Fruit fly (Drosophila melanogaster) whole organism, wandering third instar larva: Measurements from ENCODE around the gene Mettl14.

Experiments
- CG9705 ChIP-seq: fragments of 200-800 bp; sonication (Bioruptor generic); optimal IDR thresholded peaks from 2 replicates; lab custom pipeline; 2018; ENCODE audit warnings: missing biosample characterization, mild to moderate bottlenecking, missing genetic modification characterization
- CrebA ChIP-seq: fragments of 200-800 bp; sonication (Bioruptor generic); optimal IDR thresholded peaks from 2 replicates; lab custom pipeline; 2016; ENCODE audit warnings: missing biosample characterization, mild to moderate bottlenecking, missing genetic modification characterization, borderline replicate concordance
- Dfd ChIP-seq: fragments of >200 bp; optimal IDR thresholded peaks from 2 replicates; lab custom pipeline; 2017; ENCODE audit warnings: missing biosample characterization, missing genetic modification characterization
- GATAd ChIP-seq: sonication (Bioruptor generic); optimal IDR thresholded peaks from 2 replicates; lab custom pipeline; 2016; ENCODE audit warnings: missing biosample characterization, missing genetic modification characterization
- HLH106 ChIP-seq: fragments of 200-800 bp; optimal IDR thresholded peaks from 3 replicates; lab custom pipeline; 2019; ENCODE audit warnings: missing biosample characterization, mild to moderate bottlenecking, missing genetic modification characterization, moderate library complexity
- Hnf4 ChIP-seq: fragments of 200-800 bp; sonication (Bioruptor generic); optimal IDR thresholded peaks from 2 replicates; lab custom pipeline; 2016; ENCODE audit warnings: missing biosample characterization, mild to moderate bottlenecking, missing genetic modification characterization
- Hr83 ChIP-seq: fragments of 200-300 bp; sonication (Bioruptor generic); optimal IDR thresholded peaks from 2 replicates; lab custom pipeline; 2016; ENCODE audit warnings: missing biosample characterization, mild to moderate bottlenecking, missing genetic modification characterization, moderate library complexity; ENCODE audit not compliant: poor library complexity, severe bottlenecking
- Jra ChIP-seq: sonication (Bioruptor generic); optimal IDR thresholded peaks from 2 replicates; lab custom pipeline; 2016; ENCODE audit warnings: missing biosample characterization, missing genetic modification characterization
- Mio ChIP-seq: sonication (Bioruptor generic); optimal IDR thresholded peaks from 2 replicates; lab custom pipeline; 2016; ENCODE audit warnings: missing biosample characterization, missing genetic modification characterization
- Myc ChIP-seq: fragments of >200 bp; optimal IDR thresholded peaks from 2 replicates; lab custom pipeline; 2017
- OdsH ChIP-seq: fragments of 200-800 bp; sonication (Bioruptor generic); optimal IDR thresholded peaks from 2 replicates; lab custom pipeline; 2016; ENCODE audit warnings: missing biosample characterization, mild to moderate bottlenecking, missing genetic modification characterization
- Rel ChIP-seq, 2 experiments: fragments of 200-800 bp; sonication (Bioruptor generic) in 1 of 2; optimal IDR thresholded peaks; 2 replicates in 1 of 2; 3 replicates in 1 of 2; lab custom pipeline; 2016 to 2019; ENCODE audit warnings: mild to moderate bottlenecking in 2 of 2, missing biosample characterization in 2 of 2, missing genetic modification characterization in 2 of 2, moderate library complexity in 1 of 2
- Sp1 ChIP-seq: fragments of 200-800 bp; sonication (Bioruptor generic); optimal IDR thresholded peaks from 3 replicates; lab custom pipeline; 2019; ENCODE audit warnings: missing biosample characterization, mild to moderate bottlenecking, missing genetic modification characterization, moderate library complexity
- brk ChIP-seq: fragments of 200-800 bp; sonication (Bioruptor generic); optimal IDR thresholded peaks from 2 replicates; lab custom pipeline; 2016; ENCODE audit warnings: missing biosample characterization, mild to moderate bottlenecking, missing genetic modification characterization
- dmrt93B ChIP-seq: fragments of 200-800 bp; sonication (Bioruptor generic); optimal IDR thresholded peaks from 2 replicates; lab custom pipeline; 2018; ENCODE audit warnings: missing biosample characterization, mild to moderate bottlenecking, missing genetic modification characterization
- dsf ChIP-seq: sonication (Bioruptor generic); optimal IDR thresholded peaks from 2 replicates; lab custom pipeline; 2016; ENCODE audit warnings: missing biosample characterization, missing genetic modification characterization, borderline replicate concordance
- ey ChIP-seq: fragments of 200-800 bp; sonication (Bioruptor generic); optimal IDR thresholded peaks from 2 replicates; lab custom pipeline; 2016; ENCODE audit warnings: missing biosample characterization, missing genetic modification characterization
- foxo ChIP-seq, 2 experiments: fragments of 200-800 bp; sonication (Bioruptor generic); optimal IDR thresholded peaks; 2 replicates in 1 of 2; 3 replicates in 1 of 2; lab custom pipeline; 2016 to 2017; ENCODE audit warnings: missing biosample characterization in 2 of 2, missing genetic modification characterization in 2 of 2
- h ChIP-seq: fragments of 200-800 bp; sonication (Bioruptor generic); optimal IDR thresholded peaks from 3 replicates; lab custom pipeline; 2016; ENCODE audit warnings: missing biosample characterization, mild to moderate bottlenecking, missing genetic modification characterization
- jim ChIP-seq: fragments of 175-275, 200-325 bp; sonication (Bioruptor generic); optimal IDR thresholded peaks from 2 replicates; lab custom pipeline; 2016; ENCODE audit warnings: missing biosample characterization, mild to moderate bottlenecking, missing genetic modification characterization
- psq ChIP-seq: fragments of 200-800 bp; sonication (Bioruptor generic); optimal IDR thresholded peaks from 3 replicates; lab custom pipeline; 2017; ENCODE audit warnings: missing biosample characterization, mild to moderate bottlenecking, missing genetic modification characterization, moderate library complexity
- rgr ChIP-seq: fragments of 200-800 bp; sonication (Bioruptor generic); optimal IDR thresholded peaks from 3 replicates; lab custom pipeline; 2016; ENCODE audit warnings: missing biosample characterization, mild to moderate bottlenecking, missing genetic modification characterization
- sv ChIP-seq: fragments of 200-800 bp; sonication (Bioruptor generic); optimal IDR thresholded peaks from 3 replicates; lab custom pipeline; 2016; ENCODE audit warnings: missing biosample characterization, missing genetic modification characterization
- tai ChIP-seq: sonication (Bioruptor generic); optimal IDR thresholded peaks from 2 replicates; lab custom pipeline; 2016; ENCODE audit warnings: missing biosample characterization, missing genetic modification characterization
- woc ChIP-seq: sonication (Bioruptor generic); optimal IDR thresholded peaks from 2 replicates; lab custom pipeline; 2016; ENCODE audit warnings: missing biosample characterization, mild to moderate bottlenecking, missing genetic modification characterization

The Mettl14 gene

DNA sequence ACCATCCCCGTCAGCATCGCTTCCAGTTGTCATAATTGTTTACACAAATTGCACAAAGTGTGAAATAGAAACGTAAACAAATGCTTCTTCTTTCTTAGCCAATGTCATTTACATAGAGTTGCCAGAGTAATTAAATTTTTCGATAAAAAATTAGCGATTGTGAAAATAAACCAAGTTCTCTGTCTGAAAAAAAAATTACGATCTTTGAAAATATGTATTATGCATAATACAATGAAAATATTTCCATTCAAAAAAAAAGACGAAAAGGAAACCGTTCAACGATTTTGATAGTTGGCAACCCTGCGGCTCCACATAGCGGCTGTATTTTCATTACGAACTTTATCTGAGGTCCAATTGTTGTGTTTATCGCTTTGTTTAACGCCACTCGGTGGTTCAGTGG lies 2.9 kb downstream of the Mettl14 start, which contains the start of the genes CG7810 and CG7806:
Gene CG7810 (minus strand): TSS at position 105 of the 400 bp plus-strand sequence.
Gene CG7806 (plus strand): TSS at position 309 of the 400 bp plus-strand sequence.
- TF ChIP-seq Hr83 (GFP tag; lab: Kevin White, UChicago) = peak; percentile 72
- peak; percentile 90 for TF ChIP-seq Sp1 (GFP tag; lab: Kevin White, UChicago)
- TF ChIP-seq GATAd (GFP tag; lab: Kevin White, UChicago) = peak; percentile 64
- no peak for TF ChIP-seq Myc (lab: Kevin White, UChicago)
- no peak for TF ChIP-seq Dfd
- peak; percentile 91 for TF ChIP-seq ey (GFP tag; lab: Kevin White, UChicago)
- TF ChIP-seq dsf (GFP tag; lab: Kevin White, UChicago) = peak; percentile 90
- TF ChIP-seq rgr (GFP tag; lab: Kevin White, UChicago) = peak; percentile 95
- no peak for TF ChIP-seq brk
- TF ChIP-seq dmrt93B (GFP tag; lab: Kevin White, UChicago) = no peak
- no peak for TF ChIP-seq Rel (GFP tag; optimal IDR thresholded peaks at IDR 0.05; lab: Kevin White, UChicago)
- peak; percentile 80 for TF ChIP-seq Rel (tag; optimal IDR thresholded peaks at IDR 0.05; lab: Kevin White, UChicago)
- TF ChIP-seq Mio (GFP tag; lab: Kevin White, UChicago) = peak; percentile 41
- peak; percentile 84 for TF ChIP-seq psq (GFP tag; lab: Kevin White, UChicago)
- TF ChIP-seq Jra = peak; percentile 87
- peak; percentile 92 for TF ChIP-seq OdsH (GFP tag; lab: Kevin White, UChicago)
- TF ChIP-seq CG9705 (GFP tag; lab: Kevin White, UChicago) = peak; percentile 77
- TF ChIP-seq CrebA (GFP tag; lab: Kevin White, UChicago) = no peak
- peak; percentile 87 for TF ChIP-seq HLH106
- TF ChIP-seq h (GFP tag; lab: Kevin White, UChicago) = peak; percentile 93
- peak; percentile 84 for TF ChIP-seq woc (GFP tag; lab: Kevin White, UChicago)
- TF ChIP-seq foxo (GFP tag; optimal IDR thresholded peaks at IDR 0.05; lab: Kevin White, UChicago) = peak; percentile 70 to 90
- peak; percentile 94 for TF ChIP-seq Hnf4
- no peak for TF ChIP-seq tai
- TF ChIP-seq sv = peak; percentile 69
- TF ChIP-seq, all 38 proteins: peak for 18

DNA sequence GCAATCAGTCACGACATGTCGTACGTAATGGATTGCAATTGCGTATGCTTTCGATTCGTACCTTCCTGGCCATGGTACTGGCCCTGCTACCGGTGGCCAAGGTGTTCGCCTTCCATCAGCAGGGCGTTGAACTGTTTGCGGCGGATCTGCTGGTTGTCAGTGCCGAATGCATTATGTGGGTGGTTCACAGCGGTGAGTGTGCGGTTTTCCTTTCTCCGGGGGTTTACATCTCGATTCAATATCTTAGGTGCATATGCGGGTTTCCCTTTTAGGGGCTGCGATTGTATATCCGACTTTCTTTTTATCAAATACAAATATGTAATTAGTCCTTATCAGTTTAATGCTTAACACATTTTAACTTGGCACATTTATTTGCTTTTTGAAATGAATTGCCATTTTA lies 3.5 kb downstream of the Mettl14 start:
- TF ChIP-seq Rel (GFP tag; optimal IDR thresholded peaks at IDR 0.05; lab: Kevin White, UChicago) (no peak), Rel (tag; optimal IDR thresholded peaks at IDR 0.05; lab: Kevin White, UChicago) (peak; percentile 98), Hr83 (GFP tag; lab: Kevin White, UChicago) (no peak), OdsH (GFP tag; lab: Kevin White, UChicago) (no peak)

DNA sequence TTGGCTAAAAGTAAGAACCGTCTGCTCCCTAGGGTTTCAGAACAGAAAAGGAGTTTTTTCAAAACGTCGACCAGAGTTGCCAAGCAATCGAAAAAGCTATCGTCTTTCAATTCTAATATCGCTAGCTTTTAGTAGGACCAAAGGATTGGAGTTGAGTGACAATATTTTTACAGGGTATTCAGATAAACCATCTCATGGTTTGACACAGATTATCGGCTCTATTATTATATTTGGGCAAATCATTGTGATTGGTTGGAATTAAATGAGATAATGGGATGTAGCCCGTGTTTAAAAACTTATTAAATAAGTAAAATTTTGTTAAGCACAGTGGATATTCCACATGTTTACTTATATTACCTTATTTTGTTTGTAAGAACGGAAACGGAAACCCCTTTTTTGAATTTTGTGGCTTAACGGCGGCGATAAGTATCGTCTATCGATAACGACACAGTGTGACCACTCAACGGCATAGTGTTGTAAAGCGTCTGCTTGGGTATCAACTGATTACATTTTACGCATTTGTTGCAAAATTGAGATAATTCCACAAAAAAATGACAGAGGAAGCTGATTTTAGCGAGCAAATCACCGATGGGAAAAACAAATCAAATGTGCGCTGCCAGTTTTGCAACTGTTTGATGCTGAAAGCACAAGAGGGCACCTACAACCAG lies 11.8 kb downstream of the Mettl14 start, which contains the start of the genes mtsh and strat:
Gene mtsh (minus strand): TSS at position 51 of the 668 bp plus-strand sequence.
Gene strat (plus strand): TSS at position 471 of the 668 bp plus-strand sequence.
- TF ChIP-seq OdsH (GFP tag; lab: Kevin White, UChicago) = peak; percentile 52
- peak; percentile 33 for TF ChIP-seq dmrt93B (GFP tag; lab: Kevin White, UChicago)
- TF ChIP-seq foxo (GFP tag; optimal IDR thresholded peaks at IDR 0.05; lab: Kevin White, UChicago) = peak in 1 of 2 experiments; percentile 64
- peak; percentile 53 for TF ChIP-seq Hr83 (GFP tag; lab: Kevin White, UChicago)
- TF ChIP-seq ey (GFP tag; lab: Kevin White, UChicago) = peak; percentile 11
- peak; percentile 42 for TF ChIP-seq psq (GFP tag; lab: Kevin White, UChicago)
- TF ChIP-seq dsf (GFP tag; lab: Kevin White, UChicago) = no peak
- TF ChIP-seq CG9705 (GFP tag; lab: Kevin White, UChicago) = peak; percentile 78
- TF ChIP-seq rgr (GFP tag; lab: Kevin White, UChicago) = peak; percentile 63
- TF ChIP-seq Sp1 (GFP tag; lab: Kevin White, UChicago) = peak; percentile 57
- no peak for TF ChIP-seq GATAd (GFP tag; lab: Kevin White, UChicago)

DNA sequence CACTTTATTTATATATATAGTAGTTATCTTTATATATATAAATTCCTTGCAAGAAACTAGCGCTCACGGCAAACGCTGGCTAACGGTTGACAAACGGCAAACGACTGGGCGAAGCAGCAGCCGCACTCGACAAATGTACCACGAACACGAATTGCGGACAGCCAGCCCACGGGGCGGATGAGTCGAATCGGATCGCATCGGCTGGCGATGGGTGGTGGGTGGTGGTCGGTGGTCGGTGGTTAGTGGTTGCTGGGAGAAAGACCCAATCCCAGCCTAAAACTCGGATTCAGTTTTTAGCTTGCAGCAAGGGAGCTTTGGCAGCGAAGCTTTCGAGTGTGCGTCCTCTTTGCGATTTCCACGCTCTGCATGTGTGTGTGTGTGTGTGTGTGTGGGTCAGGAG lies 16.9 kb downstream of the Mettl14 start, which contains the start of gene CG7781:
Gene CG7781 (minus strand): TSS at position 260 of the 400 bp plus-strand sequence.
- TF ChIP-seq Hr83 (GFP tag; lab: Kevin White, UChicago) (peak; percentile 29), woc (GFP tag; lab: Kevin White, UChicago) (no peak), sv (no peak), CrebA (GFP tag; lab: Kevin White, UChicago) (no peak), HLH106 (no peak), Myc (lab: Kevin White, UChicago) (no peak), jim (GFP tag; lab: Kevin White, UChicago) (no peak)
